Worm (Caenorhabditis elegans): Measurements from ENCODE around the gene acr-23.

The acr-23 gene

ce11 chrV:3633041-3633440 lies 26.3 kb downstream of the acr-23 start, which contains the start of gene F59B1.2:
TSS of gene F59B1.2 (plus strand) at chrV:3633341.
- no peak for TF ChIP-seq lin-39 (tag; optimal IDR thresholded peaks at IDR 0.05)
- peak; percentile 4 for TF ChIP-seq T20F7.1 (GFP tag; optimal IDR thresholded peaks at IDR 0.05)
- peak; percentile 27 for TF ChIP-seq hlh-30 (tag; optimal IDR thresholded peaks at IDR 0.05; ENCODE audit: insufficient read depth)

ce11 chrV:3632249-3633030 lies 26.9 kb downstream of the acr-23 start:
- TF ChIP-seq hmg-1.1 (GFP tag; IDR thresholded peaks at IDR 0.05) (no peak), F44E2.7 (GFP tag; IDR thresholded peaks at IDR 0.05) (no peak), daf-16 (GFP tag; optimal IDR thresholded peaks at IDR 0.05) (no peak), daf-16 (tag; optimal IDR thresholded peaks at IDR 0.05) (peak; percentile 96), jun-1 (tag; optimal IDR thresholded peaks at IDR 0.05) (no peak), hif-1 (tag; optimal IDR thresholded peaks at IDR 0.05) (peak in 1 of 2 experiments; percentile 8), zfp-3 (GFP tag; conservative IDR thresholded peaks at IDR 0.05) (no peak), mdt-29 (GFP tag; IDR thresholded peaks at IDR 0.05) (no peak), mdl-1 (tag; optimal IDR thresholded peaks at IDR 0.05) (peak in 1 of 2 experiments; percentile 27), hlh-30 (tag; optimal IDR thresholded peaks at IDR 0.05; ENCODE audit: insufficient read depth) (peak; percentile 68), sdz-12 (GFP tag; optimal IDR thresholded peaks at IDR 0.05) (no peak), dve-1 (tag; optimal IDR thresholded peaks at IDR 0.05; ENCODE audit: insufficient read depth) (peak; percentile 83), zip-11 (GFP tag; IDR thresholded peaks at IDR 0.05) (no peak), nhr-42 (GFP tag; IDR thresholded peaks at IDR 0.05) (no peak), ceh-44 (GFP tag; IDR thresholded peaks at IDR 0.05) (no peak), nhr-48 (tag; optimal IDR thresholded peaks at IDR 0.05) (peak; percentile 67), nhr-41 (GFP tag; IDR thresholded peaks at IDR 0.05) (no peak), F37D6.2 (tag; optimal IDR thresholded peaks at IDR 0.05) (no peak), nhr-77 (tag; optimal IDR thresholded peaks at IDR 0.05) (peak; percentile 78), F26F4.8 (GFP tag; conservative IDR thresholded peaks at IDR 0.05) (no peak), egl-43 (GFP tag; IDR thresholded peaks at IDR 0.05) (no peak), cey-2 (tag; optimal IDR thresholded peaks at IDR 0.05; ENCODE audit: borderline replicate concordance, insufficient read depth) (no peak), madf-5 (GFP tag; IDR thresholded peaks at IDR 0.05) (no peak), set-16 (GFP tag; IDR thresholded peaks at IDR 0.05) (no peak), duxl-1 (tag; optimal IDR thresholded peaks at IDR 0.05; ENCODE audit: poor library complexity) (no peak), dmd-8 (GFP tag; IDR thresholded peaks at IDR 0.05) (no peak), ceh-28 (tag; optimal IDR thresholded peaks at IDR 0.05) (no peak), daf-12 (tag; optimal IDR thresholded peaks at IDR 0.05) (no peak), ztf-11 (tag; optimal IDR thresholded peaks at IDR 0.05) (no peak), rbr-2 (tag; optimal IDR thresholded peaks at IDR 0.05) (no peak), nhr-76 (tag; optimal IDR thresholded peaks at IDR 0.05) (no peak), ceh-62 (tag; optimal IDR thresholded peaks at IDR 0.05) (no peak), nhr-25 (tag; optimal IDR thresholded peaks at IDR 0.05; ENCODE audit: borderline replicate concordance, insufficient read depth) (no peak), ceh-82 (tag; optimal IDR thresholded peaks at IDR 0.05) (no peak), tra-1 (GFP tag; IDR thresholded peaks at IDR 0.05) (no peak), hlh-11 (tag; optimal IDR thresholded peaks at IDR 0.05) (peak; percentile 76), T20F7.1 (GFP tag; optimal IDR thresholded peaks at IDR 0.05) (no peak), aly-2 (tag; optimal IDR thresholded peaks at IDR 0.05) (no peak), nhr-102 (tag; optimal IDR thresholded peaks at IDR 0.05) (peak; percentile 74), dmd-9 (GFP tag; IDR thresholded peaks at IDR 0.05) (no peak), lin-29 (GFP tag; IDR thresholded peaks at IDR 0.05) (no peak), lin-15B (tag; optimal IDR thresholded peaks at IDR 0.05) (no peak), snpc-4 (tag; optimal IDR thresholded peaks at IDR 0.05) (no peak), arid-1 (GFP tag; conservative IDR thresholded peaks at IDR 0.05) (no peak), ctbp-1 (GFP tag; IDR thresholded peaks at IDR 0.05) (no peak), mes-2 (tag; optimal IDR thresholded peaks at IDR 0.05; ENCODE audit: poor library complexity, severe bottlenecking) (no peak)

All from whole organism, L4 larva.